Worm (Caenorhabditis elegans) whole organism, L4 larva: ENCODE results near the gene H34I24.2.

Experiments used
- D1046.2 ChIP-seq: fragments of 200-800 bp; sonication (Bioruptor generic); IDR thresholded peaks from 2 replicates; pipeline ENCODE4 v1.3.6; 2022; ENCODE audit warnings: missing genetic modification characterization, missing compliant biosample characterization
- F10B5.3 ChIP-seq: sonication (generic microtip); optimal IDR thresholded peaks from 2 replicates; lab custom pipeline; 2016; ENCODE audit warnings: mild to moderate bottlenecking, missing genetic modification characterization, missing compliant biosample characterization
- F44E2.7 ChIP-seq: fragments of 200-800 bp; sonication (Bioruptor generic); IDR thresholded peaks from 2 replicates; pipeline ENCODE4 v2.1.2; 2022; ENCODE audit warnings: missing genetic modification characterization, missing compliant biosample characterization
- R02D3.7 ChIP-seq: fragments of 150-350 bp; sonication (generic microtip); optimal IDR thresholded peaks from 3 replicates; lab custom pipeline; 2014; ENCODE audit warnings: missing biosample characterization, missing genetic modification characterization
- Y48G9A.11 ChIP-seq: fragments of 200-800 bp; sonication (Bioruptor generic); IDR thresholded peaks from 2 replicates; pipeline ENCODE4 v1.3.6; 2022; ENCODE audit warnings: missing genetic modification reagents, missing genetic modification characterization, missing compliant biosample characterization
- ZK546.5 ChIP-seq, 2 experiments: sonication (generic microtip); optimal IDR thresholded peaks; 2 replicates each; lab custom pipeline; 2017; ENCODE audit warnings: missing biosample characterization in 2 of 2, missing genetic modification characterization in 2 of 2
- aly-2 ChIP-seq: sonication (generic microtip); optimal IDR thresholded peaks from 2 replicates; lab custom pipeline; 2018; ENCODE audit warnings: missing biosample characterization, missing genetic modification characterization
- ceh-32 ChIP-seq: sonication (generic microtip); optimal IDR thresholded peaks from 2 replicates; lab custom pipeline; 2016; ENCODE audit warnings: mild to moderate bottlenecking, missing genetic modification characterization, missing compliant biosample characterization; ENCODE audit not compliant: poor library complexity
- ceh-44 ChIP-seq: fragments of 200-800 bp; sonication (Bioruptor generic); IDR thresholded peaks from 2 replicates; pipeline ENCODE4 v1.3.6; 2022; ENCODE audit warnings: missing genetic modification reagents, missing genetic modification characterization, missing compliant biosample characterization
- ceh-62 ChIP-seq: sonication (generic microtip); optimal IDR thresholded peaks from 2 replicates; lab custom pipeline; 2017; ENCODE audit warnings: missing biosample characterization, missing genetic modification characterization
- ceh-82 ChIP-seq: sonication (generic microtip); optimal IDR thresholded peaks from 2 replicates; lab custom pipeline; 2017; ENCODE audit warnings: missing biosample characterization, missing genetic modification characterization
- ces-1 ChIP-seq: fragments of 150-350 bp; sonication (generic microtip); optimal IDR thresholded peaks from 4 replicates; lab custom pipeline; 2014; ENCODE audit warnings: missing biosample characterization, missing genetic modification reagents, missing genetic modification characterization
- ctbp-1 ChIP-seq: fragments of 200-800 bp; sonication (Bioruptor generic); IDR thresholded peaks from 2 replicates; pipeline ENCODE4 v1.3.6; 2022; ENCODE audit warnings: missing genetic modification reagents, missing genetic modification characterization, missing compliant biosample characterization
- daf-12 ChIP-seq: fragments of 150-350 bp; optimal IDR thresholded peaks from 2 replicates; lab custom pipeline; 2014; ENCODE audit warnings: missing biosample characterization, missing genetic modification reagents, missing genetic modification characterization
- daf-16 ChIP-seq, 3 experiments: sonication (generic microtip); optimal IDR thresholded peaks; 2 replicates each; lab custom pipeline; 2016 to 2017; ENCODE audit warnings: missing genetic modification characterization in 3 of 3, missing genetic modification reagents in 3 of 3, mild to moderate bottlenecking in 2 of 3, missing compliant biosample characterization in 2 of 3, missing biosample characterization in 1 of 3, moderate library complexity in 1 of 3
- daf-19 ChIP-seq: fragments of 200-800 bp; sonication (Bioruptor generic); conservative IDR thresholded peaks from 2 replicates; pipeline ENCODE4 v1.3.6; 2022; ENCODE audit warnings: missing genetic modification characterization, missing compliant biosample characterization
- dmd-6 ChIP-seq: fragments of 200-800 bp; sonication (Bioruptor generic); IDR thresholded peaks from 2 replicates; pipeline ENCODE4 v1.3.6; 2022; ENCODE audit warnings: missing genetic modification reagents, missing genetic modification characterization, missing compliant biosample characterization
- dmd-8 ChIP-seq: fragments of 200-800 bp; sonication (Bioruptor generic); IDR thresholded peaks from 2 replicates; pipeline ENCODE4 v1.3.6; 2022; ENCODE audit warnings: missing genetic modification characterization, missing compliant biosample characterization
- duxl-1 ChIP-seq: sonication (generic microtip); optimal IDR thresholded peaks from 2 replicates; lab custom pipeline; 2016; ENCODE audit warnings: mild to moderate bottlenecking, missing genetic modification characterization, moderate library complexity, missing compliant biosample characterization; ENCODE audit not compliant: poor library complexity
- dve-1 ChIP-seq: sonication (generic microtip); optimal IDR thresholded peaks from 2 replicates; lab custom pipeline; 2017; ENCODE audit warnings: antibody characterized with exemption, mild to moderate bottlenecking, missing genetic modification characterization, missing compliant biosample characterization; ENCODE audit not compliant: insufficient read depth
- egl-43 ChIP-seq: fragments of 200-800 bp; sonication (Bioruptor generic); IDR thresholded peaks from 2 replicates; pipeline ENCODE4 v1.3.6; 2022; ENCODE audit warnings: missing genetic modification reagents, missing genetic modification characterization, missing compliant biosample characterization
- hlh-11 ChIP-seq: fragments of 200-800 bp; sonication (Bioruptor generic); optimal IDR thresholded peaks from 2 replicates; lab custom pipeline; 2018; ENCODE audit warnings: mild to moderate bottlenecking, missing genetic modification characterization, missing compliant biosample characterization
- hlh-30 ChIP-seq: sonication (generic microtip); optimal IDR thresholded peaks from 2 replicates; lab custom pipeline; 2017; ENCODE audit warnings: antibody characterized with exemption, mild to moderate bottlenecking, missing genetic modification characterization, missing compliant biosample characterization; ENCODE audit not compliant: insufficient read depth
- lim-7 ChIP-seq: fragments of 200-800 bp; sonication (Bioruptor generic); IDR thresholded peaks from 2 replicates; pipeline ENCODE4 v1.3.6; 2022; ENCODE audit warnings: missing genetic modification characterization, missing compliant biosample characterization
- lin-13 ChIP-seq: fragments of 150-350 bp; optimal IDR thresholded peaks from 2 replicates; lab custom pipeline; 2014; ENCODE audit warnings: missing biosample characterization, missing genetic modification reagents, missing genetic modification characterization
- lin-15B ChIP-seq: fragments of 150-350 bp; sonication (generic microtip); optimal IDR thresholded peaks from 3 replicates; lab custom pipeline; 2014; ENCODE audit warnings: missing biosample characterization, missing genetic modification characterization
- lin-38 ChIP-seq: fragments of 200-800 bp; sonication (Bioruptor generic); IDR thresholded peaks from 2 replicates; pipeline ENCODE4 v1.3.6; 2022; ENCODE audit warnings: missing genetic modification reagents, missing genetic modification characterization, missing compliant biosample characterization
- lin-39 ChIP-seq: fragments of 150-350 bp; optimal IDR thresholded peaks from 2 replicates; lab custom pipeline; 2014; ENCODE audit warnings: missing biosample characterization, missing genetic modification reagents, missing genetic modification characterization
- madf-9 ChIP-seq: fragments of 200-800 bp; sonication (Bioruptor generic); conservative IDR thresholded peaks from 2 replicates; pipeline ENCODE4 v1.3.6; 2022; ENCODE audit warnings: missing genetic modification reagents, missing genetic modification characterization, missing compliant biosample characterization
- mdl-1 ChIP-seq, 2 experiments: fragments of 150-350 bp in 1 of 2; sonication (generic microtip) in 1 of 2; optimal IDR thresholded peaks; 2 replicates each; lab custom pipeline; 2014 to 2017; ENCODE audit warnings: missing biosample characterization in 2 of 2, missing genetic modification characterization in 2 of 2
- mdt-29 ChIP-seq: fragments of 200-800 bp; sonication (Bioruptor generic); IDR thresholded peaks from 2 replicates; pipeline ENCODE4 v1.3.6; 2022; ENCODE audit warnings: missing genetic modification reagents, missing genetic modification characterization, missing compliant biosample characterization
- mes-2 ChIP-seq: sonication (generic microtip); optimal IDR thresholded peaks from 2 replicates; lab custom pipeline; 2016; ENCODE audit warnings: missing genotype, mild to moderate bottlenecking, missing genetic modification characterization, missing compliant biosample characterization; ENCODE audit not compliant: poor library complexity, severe bottlenecking
- nhr-28 ChIP-seq: fragments of 150-350 bp; optimal IDR thresholded peaks from 2 replicates; lab custom pipeline; 2014; ENCODE audit warnings: missing biosample characterization, missing genetic modification characterization
- nhr-77 ChIP-seq: fragments of 150-350 bp; optimal IDR thresholded peaks from 2 replicates; lab custom pipeline; 2014; ENCODE audit warnings: missing biosample characterization, missing genetic modification characterization
- php-3 ChIP-seq: fragments of 200-800 bp; sonication (Bioruptor generic); IDR thresholded peaks from 2 replicates; pipeline ENCODE4 v1.3.6; 2022; ENCODE audit warnings: missing genetic modification reagents, missing genetic modification characterization, missing compliant biosample characterization
- rbr-2 ChIP-seq: sonication (generic microtip); optimal IDR thresholded peaks from 2 replicates; lab custom pipeline; 2016; ENCODE audit warnings: missing genotype, missing genetic modification characterization, missing compliant biosample characterization
- saeg-2 ChIP-seq: fragments of 200-800 bp; sonication (Bioruptor generic); IDR thresholded peaks from 2 replicates; pipeline ENCODE4 v1.3.6; 2022; ENCODE audit warnings: missing genetic modification reagents, missing genetic modification characterization, missing compliant biosample characterization
- sdz-12 ChIP-seq: fragments of 200-800 bp; sonication (Bioruptor generic); optimal IDR thresholded peaks from 2 replicates; lab custom pipeline; 2018; ENCODE audit warnings: mild to moderate bottlenecking, missing genetic modification characterization, missing compliant biosample characterization
- set-16 ChIP-seq: fragments of 200-800 bp; sonication (Bioruptor generic); IDR thresholded peaks from 2 replicates; pipeline ENCODE4 v1.3.6; 2022; ENCODE audit warnings: missing genetic modification reagents, missing genetic modification characterization, missing compliant biosample characterization
- skn-1 ChIP-seq: fragments of 150-350 bp; optimal IDR thresholded peaks from 2 replicates; lab custom pipeline; 2014; ENCODE audit warnings: missing biosample characterization, missing genetic modification characterization
- snpc-1.2 ChIP-seq: fragments of 200-800 bp; sonication (Bioruptor generic); IDR thresholded peaks from 2 replicates; pipeline ENCODE4 v1.3.6; 2022; ENCODE audit warnings: missing genetic modification reagents, missing genetic modification characterization, missing compliant biosample characterization
- unc-130 ChIP-seq: sonication (generic microtip); optimal IDR thresholded peaks from 2 replicates; lab custom pipeline; 2016; ENCODE audit warnings: missing genetic modification reagents, missing genetic modification characterization, missing compliant biosample characterization
- unc-39 ChIP-seq: sonication (generic microtip); optimal IDR thresholded peaks from 2 replicates; lab custom pipeline; 2017; ENCODE audit warnings: missing biosample characterization, missing genetic modification characterization
- unc-62 ChIP-seq, 3 experiments: fragments of 150-350 bp in 1 of 3; sonication (generic microtip); optimal IDR thresholded peaks in 2 of 3; peaks in 1 of 3; 1 replicate in 1 of 3; 2 replicates in 2 of 3; lab custom pipeline; 2014 to 2017; ENCODE audit warnings: missing biosample characterization in 3 of 3, missing genetic modification characterization in 3 of 3, missing genetic modification reagents in 3 of 3, missing genotype in 1 of 3
- vab-7 ChIP-seq: fragments of 200-800 bp; sonication (Bioruptor generic); IDR thresholded peaks from 2 replicates; pipeline ENCODE4 v1.3.6; 2022; ENCODE audit warnings: missing genetic modification reagents, missing genetic modification characterization, missing compliant biosample characterization
- zag-1 ChIP-seq: fragments of 150-350 bp; optimal IDR thresholded peaks from 2 replicates; lab custom pipeline; 2014; ENCODE audit warnings: missing biosample characterization, missing genetic modification characterization
- zfp-2 ChIP-seq: sonication (generic microtip); optimal IDR thresholded peaks from 2 replicates; lab custom pipeline; 2016; ENCODE audit warnings: mild to moderate bottlenecking, missing genetic modification characterization, missing compliant biosample characterization
- zfp-3 ChIP-seq: fragments of 200-800 bp; sonication (Bioruptor generic); conservative IDR thresholded peaks from 2 replicates; pipeline ENCODE4 v1.3.6; 2022; ENCODE audit warnings: missing genetic modification reagents, missing genetic modification characterization, missing compliant biosample characterization
- ztf-11 ChIP-seq: fragments of 150-350 bp; optimal IDR thresholded peaks from 2 replicates; lab custom pipeline; 2014; ENCODE audit warnings: missing biosample characterization, missing genetic modification characterization
- ztf-7 ChIP-seq: fragments of 150-350 bp; optimal IDR thresholded peaks from 2 replicates; lab custom pipeline; 2014; ENCODE audit warnings: missing biosample characterization, missing genetic modification characterization

The H34I24.2 gene

DNA sequence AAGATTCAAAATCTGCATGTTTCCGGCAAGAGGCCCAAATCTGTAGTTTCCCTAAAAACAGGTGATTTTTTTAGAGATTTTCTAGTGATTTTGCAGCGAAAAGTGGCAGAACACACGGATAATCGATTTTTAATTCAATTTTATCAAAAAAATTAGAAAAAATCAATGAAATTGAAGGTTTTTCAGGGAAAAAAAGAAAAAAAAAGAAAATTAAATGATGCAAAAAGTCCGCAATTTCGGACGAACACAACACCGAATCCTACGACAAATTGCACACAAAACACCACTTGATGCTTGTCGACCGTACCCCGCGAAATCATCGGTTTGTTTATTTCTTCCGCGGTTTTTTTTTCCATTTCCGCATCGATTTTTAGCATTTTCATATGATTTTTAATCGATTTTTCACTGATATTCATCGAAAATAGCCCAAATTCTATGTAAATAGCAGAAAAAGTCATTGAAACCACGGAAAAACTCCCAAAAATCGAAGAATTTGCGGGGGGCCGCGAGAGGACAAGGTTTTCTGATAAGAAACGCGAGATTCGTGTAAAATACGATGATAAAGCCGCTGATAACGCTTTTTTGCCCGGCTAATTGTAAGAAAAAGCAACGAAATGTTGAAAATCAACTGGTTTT, 26.8 kb upstream of the H34I24.2 start, which contains the start of gene tufm-1 (continued):
- TF ChIP-seq unc-39, result no peak
- no peak for TF ChIP-seq Y48G9A.11
- peak; percentile 31 for TF ChIP-seq rbr-2 (tag; lab: Kevin White, UChicago)
- TF ChIP-seq daf-16 (GFP tag; optimal IDR thresholded peaks at IDR 0.05; lab: Kevin White, UChicago), result no peak
- TF ChIP-seq daf-16 (tag; optimal IDR thresholded peaks at IDR 0.05; lab: Kevin White, UChicago), result peak; percentile 55
- no peak for TF ChIP-seq D1046.2
- TF ChIP-seq ceh-44 (GFP tag; lab: Robert Waterston, UW), result no peak
- no peak for TF ChIP-seq ceh-82 (tag; lab: Kevin White, UChicago)
- no peak for TF ChIP-seq ctbp-1
- TF ChIP-seq vab-7 (GFP tag; lab: Robert Waterston, UW), result no peak
- no peak for TF ChIP-seq mdt-29 (GFP tag; lab: Robert Waterston, UW)
- TF ChIP-seq madf-9, result no peak
- TF ChIP-seq mdl-1 (tag; optimal IDR thresholded peaks at IDR 0.05; lab: Kevin White, UChicago), result peak in 1 of 2 experiments; percentile 3
- no peak for TF ChIP-seq zfp-2 (tag; lab: Kevin White, UChicago)
- TF ChIP-seq hlh-11 (tag; lab: Kevin White, UChicago), result peak; percentile 21
- TF ChIP-seq lin-15B (tag; lab: Kevin White, UChicago), result no peak
- TF ChIP-seq mes-2, result peak; percentile 63
- TF ChIP-seq ceh-32 (tag; lab: Kevin White, UChicago), result no peak
- TF ChIP-seq ZK546.5 (tag; optimal IDR thresholded peaks at IDR 0.05; lab: Kevin White, UChicago), result no peak
- no peak for TF ChIP-seq zag-1
- TF ChIP-seq lin-13, result peak; percentile 29
- TF ChIP-seq saeg-2 (GFP tag; lab: Robert Waterston, UW), result no peak
- TF ChIP-seq F10B5.3 (tag; lab: Kevin White, UChicago), result no peak
- no peak for TF ChIP-seq ceh-62
- peak; percentile 57 for TF ChIP-seq hlh-30 (tag; lab: Kevin White, UChicago)
- no peak for TF ChIP-seq snpc-1.2 (GFP tag; lab: Robert Waterston, UW)
- TF ChIP-seq ztf-7 (tag; lab: Kevin White, UChicago), result no peak
- no peak for TF ChIP-seq unc-62 (GFP tag; optimal IDR thresholded peaks at IDR 0.05 in 1 of 2; lab: Kevin White, UChicago)
- no peak for TF ChIP-seq unc-62 (tag; optimal IDR thresholded peaks at IDR 0.05; lab: Kevin White, UChicago)
- TF ChIP-seq zfp-3, result no peak
- no peak for TF ChIP-seq unc-130 (GFP tag; lab: Kevin White, UChicago)
- TF ChIP-seq dve-1 (tag; lab: Kevin White, UChicago), result peak; percentile 38
- TF ChIP-seq skn-1 (tag; lab: Kevin White, UChicago), result no peak
- no peak for TF ChIP-seq duxl-1 (tag; lab: Kevin White, UChicago)
- TF ChIP-seq set-16, result no peak
- no peak for TF ChIP-seq F44E2.7 (GFP tag; lab: Robert Waterston, UW)
- no peak for TF ChIP-seq dmd-6 (GFP tag; lab: Robert Waterston, UW)
- no peak for TF ChIP-seq php-3 (GFP tag; lab: Robert Waterston, UW)
- no peak for TF ChIP-seq daf-19 (GFP tag; lab: Robert Waterston, UW)
- TF ChIP-seq lin-39 (tag; lab: Kevin White, UChicago), result no peak
- TF ChIP-seq nhr-28 (tag; lab: Kevin White, UChicago), result no peak
- no peak for TF ChIP-seq aly-2 (tag; lab: Kevin White, UChicago)
- no peak for TF ChIP-seq lim-7 (GFP tag; lab: Robert Waterston, UW)
- TF ChIP-seq nhr-77 (tag; lab: Kevin White, UChicago), result no peak
- peak; percentile 75 for TF ChIP-seq lin-38 (GFP tag; lab: Robert Waterston, UW)
- TF ChIP-seq R02D3.7, result no peak
- TF ChIP-seq egl-43 (GFP tag; lab: Robert Waterston, UW), result no peak
- no peak for TF ChIP-seq ces-1 (GFP tag; lab: Kevin White, UChicago)
- TF ChIP-seq daf-12 (tag; lab: Kevin White, UChicago), result no peak
- no peak for TF ChIP-seq dmd-8 (GFP tag; lab: Robert Waterston, UW)
- no peak for TF ChIP-seq sdz-12 (GFP tag; lab: Kevin White, UChicago)
- no peak for TF ChIP-seq ztf-11 (tag; lab: Kevin White, UChicago)
